Worm (Caenorhabditis elegans) whole organism, mixed stage, embryonic: Measurements from ENCODE around the gene K08H2.3.
A peak's percentile ranks its signal among the peaks of the same experiment; 100 is the strongest.

Experiments used
- M03D4.4 ChIP-seq: sonication (generic microtip); optimal IDR thresholded peaks from 2 replicates; lab custom pipeline; 2017; ENCODE audit warnings: mild to moderate bottlenecking, missing genetic modification characterization, missing compliant biosample characterization
- bed-3 ChIP-seq: fragments of 200-800 bp; sonication (Bioruptor generic); optimal IDR thresholded peaks from 3 replicates; lab custom pipeline; 2018; ENCODE audit warnings: mild to moderate bottlenecking, missing genetic modification characterization, moderate library complexity, missing compliant biosample characterization
- blmp-1 ChIP-seq: fragments of 150-350 bp; optimal IDR thresholded peaks from 2 replicates; lab custom pipeline; 2014; ENCODE audit warnings: missing biosample characterization, missing genetic modification characterization
- ceh-39 ChIP-seq: fragments of 150-350 bp; optimal IDR thresholded peaks from 2 replicates; lab custom pipeline; 2014; ENCODE audit warnings: missing biosample characterization, missing genetic modification characterization
- ceh-43 ChIP-seq: fragments of 200-800 bp; sonication (Bioruptor generic); optimal IDR thresholded peaks from 2 replicates; lab custom pipeline; 2018; ENCODE audit warnings: mild to moderate bottlenecking, missing genetic modification characterization, moderate library complexity, missing compliant biosample characterization
- ceh-83 ChIP-seq: fragments of 200-800 bp; sonication (Bioruptor generic); optimal IDR thresholded peaks from 2 replicates; lab custom pipeline; 2018; ENCODE audit warnings: mild to moderate bottlenecking, missing genetic modification characterization, missing compliant biosample characterization
- ces-1 ChIP-seq: fragments of 150-350 bp; optimal IDR thresholded peaks from 2 replicates; lab custom pipeline; 2014; ENCODE audit warnings: missing biosample characterization, missing genetic modification reagents, missing genetic modification characterization
- cnd-1 ChIP-seq: fragments of 200-800 bp; sonication (Bioruptor generic); optimal IDR thresholded peaks from 2 replicates; lab custom pipeline; 2018; ENCODE audit warnings: mild to moderate bottlenecking, missing genetic modification characterization, missing compliant biosample characterization
- elt-1 ChIP-seq: sonication (generic microtip); optimal IDR thresholded peaks from 2 replicates; lab custom pipeline; 2017; ENCODE audit warnings: missing genetic modification characterization, mild to moderate bottlenecking, missing compliant biosample characterization, antibody characterized with exemption, moderate library complexity, borderline replicate concordance; ENCODE audit not compliant: insufficient read depth
- elt-3 ChIP-seq: fragments of 150-350 bp; optimal IDR thresholded peaks from 2 replicates; lab custom pipeline; 2014; ENCODE audit warnings: missing biosample characterization, missing genetic modification characterization
- flh-1 ChIP-seq: fragments of 200-800 bp; sonication (Bioruptor generic); optimal IDR thresholded peaks from 2 replicates; lab custom pipeline; 2018; ENCODE audit warnings: mild to moderate bottlenecking, missing genetic modification characterization, moderate library complexity, missing compliant biosample characterization
- ham-2 ChIP-seq: fragments of 200-800 bp; sonication (Bioruptor generic); optimal IDR thresholded peaks from 2 replicates; lab custom pipeline; 2018; ENCODE audit warnings: mild to moderate bottlenecking, missing genetic modification characterization, missing compliant biosample characterization
- hlh-1 ChIP-seq: fragments of 150-350 bp; optimal IDR thresholded peaks from 2 replicates; lab custom pipeline; 2014; ENCODE audit warnings: missing biosample characterization, missing genetic modification reagents, missing genetic modification characterization
- lin-13 ChIP-seq: fragments of 150-350 bp; optimal IDR thresholded peaks from 2 replicates; lab custom pipeline; 2014; ENCODE audit warnings: missing biosample characterization, missing genetic modification characterization
- lsy-2 ChIP-seq: fragments of 150-350 bp; optimal IDR thresholded peaks from 2 replicates; lab custom pipeline; 2014; ENCODE audit warnings: missing biosample characterization, missing genetic modification characterization
- mab-5 ChIP-seq: fragments of 150-350 bp; optimal IDR thresholded peaks from 2 replicates; lab custom pipeline; 2014; ENCODE audit warnings: missing biosample characterization, missing genetic modification characterization
- mep-1 ChIP-seq: fragments of 150-350 bp; optimal IDR thresholded peaks from 2 replicates; lab custom pipeline; 2017; ENCODE audit warnings: missing biosample characterization, missing genetic modification reagents, missing genetic modification characterization, inconsistent platforms
- nhr-12 ChIP-seq: fragments of 150-350 bp; optimal IDR thresholded peaks from 2 replicates; lab custom pipeline; 2014; ENCODE audit warnings: missing biosample characterization, missing genetic modification characterization
- nhr-2 ChIP-seq: fragments of 150-350 bp; optimal IDR thresholded peaks from 2 replicates; lab custom pipeline; 2014; ENCODE audit warnings: missing biosample characterization, missing genetic modification characterization
- nhr-237 ChIP-seq: fragments of 150-350 bp; optimal IDR thresholded peaks from 2 replicates; lab custom pipeline; 2014; ENCODE audit warnings: missing biosample characterization, missing genetic modification characterization
- sem-2 ChIP-seq: fragments of 200-800 bp; sonication (Bioruptor generic); optimal IDR thresholded peaks from 2 replicates; lab custom pipeline; 2018; ENCODE audit warnings: mild to moderate bottlenecking, missing genetic modification characterization, missing compliant biosample characterization
- sptf-1 ChIP-seq: sonication (generic microtip); optimal IDR thresholded peaks from 2 replicates; lab custom pipeline; 2017; ENCODE audit warnings: mild to moderate bottlenecking, missing genetic modification characterization, moderate library complexity, missing compliant biosample characterization
- tbx-8 ChIP-seq: fragments of 200-800 bp; sonication (Bioruptor generic); optimal IDR thresholded peaks from 2 replicates; lab custom pipeline; 2018; ENCODE audit warnings: mild to moderate bottlenecking, missing genetic modification characterization, moderate library complexity, missing compliant biosample characterization
- unc-120 ChIP-seq: sonication (generic microtip); optimal IDR thresholded peaks from 2 replicates; lab custom pipeline; 2017; ENCODE audit warnings: missing genetic modification characterization, missing compliant biosample characterization; ENCODE audit not compliant: poor library complexity, severe bottlenecking
- unc-39 ChIP-seq: fragments of 150-350 bp; optimal IDR thresholded peaks from 2 replicates; lab custom pipeline; 2014; ENCODE audit warnings: missing biosample characterization, missing genetic modification characterization
- unc-62 ChIP-seq: fragments of 150-350 bp; optimal IDR thresholded peaks from 2 replicates; lab custom pipeline; 2014; ENCODE audit warnings: missing biosample characterization, missing genetic modification reagents, missing genetic modification characterization
- zip-8 ChIP-seq: fragments of 150-350 bp; optimal IDR thresholded peaks from 2 replicates; lab custom pipeline; 2014; ENCODE audit warnings: missing biosample characterization, missing genetic modification characterization
- ztf-11 ChIP-seq: fragments of 150-350 bp; optimal IDR thresholded peaks from 2 replicates; lab custom pipeline; 2014; ENCODE audit warnings: missing biosample characterization, missing genetic modification characterization

The K08H2.3 gene

ce11 chrX:13201401-13201800, 35.8 kb upstream of the K08H2.3 start, which contains the start of gene unc-9:
TSS of gene unc-9 (plus strand) at chrX:13201770.
- TF ChIP-seq mep-1 (tag; lab: Kevin White, UChicago) (no peak), ces-1 (GFP tag; lab: Kevin White, UChicago) (peak; percentile 58)

ce11 chrX:13202312-13202711, 34.9 kb upstream of the K08H2.3 start:
- TF ChIP-seq ces-1 (GFP tag; lab: Kevin White, UChicago) (no peak), ceh-39 (tag; lab: Kevin White, UChicago) (no peak), ceh-83 (GFP tag; lab: Kevin White, UChicago) (no peak), ham-2 (GFP tag; lab: Kevin White, UChicago) (no peak), sem-2 (GFP tag; lab: Kevin White, UChicago) (no peak), unc-62 (GFP tag; lab: Kevin White, UChicago) (no peak), elt-1 (tag; lab: Kevin White, UChicago) (no peak), ceh-43 (no peak), hlh-1 (tag; lab: Kevin White, UChicago) (no peak), cnd-1 (tag; lab: Kevin White, UChicago) (no peak), tbx-8 (GFP tag; lab: Kevin White, UChicago) (no peak), zip-8 (no peak), M03D4.4 (tag; lab: Kevin White, UChicago) (no peak), nhr-2 (tag; lab: Kevin White, UChicago) (no peak), lin-13 (tag; lab: Kevin White, UChicago) (no peak)

- TF ChIP-seq M03D4.4 (tag; lab: Kevin White, UChicago) (no peak), flh-1 (GFP tag; lab: Kevin White, UChicago) (no peak), elt-3 (tag; lab: Kevin White, UChicago) (no peak), ceh-43 (no peak), ceh-39 (tag; lab: Kevin White, UChicago) (no peak), ztf-11 (tag; lab: Kevin White, UChicago) (no peak), sptf-1 (tag; lab: Kevin White, UChicago) (no peak), lsy-2 (tag; lab: Kevin White, UChicago) (no peak), ces-1 (GFP tag; lab: Kevin White, UChicago) (no peak), cnd-1 (tag; lab: Kevin White, UChicago) (no peak), ham-2 (GFP tag; lab: Kevin White, UChicago) (no peak), nhr-237 (no peak), unc-39 (tag; lab: Kevin White, UChicago) (no peak), nhr-12 (tag; lab: Kevin White, UChicago) (no peak), mab-5 (no peak), ceh-83 (GFP tag; lab: Kevin White, UChicago) (no peak), elt-1 (tag; lab: Kevin White, UChicago) (no peak), blmp-1 (tag; lab: Kevin White, UChicago) (no peak), bed-3 (no peak)
Observed at ce11 chrX:13206011-13206410, 31.2 kb upstream of the K08H2.3 start.

- TF ChIP-seq unc-120 (tag; lab: Kevin White, UChicago) (peak; percentile 24), elt-1 (tag; lab: Kevin White, UChicago) (no peak), nhr-2 (tag; lab: Kevin White, UChicago) (no peak)
Observed at ce11 chrX:13206911-13207310, 30.3 kb upstream of the K08H2.3 start.

ce11 chrX:13209026-13209425, 28.2 kb upstream of the K08H2.3 start:
- TF ChIP-seq bed-3 (no peak), nhr-2 (tag; lab: Kevin White, UChicago) (no peak), zip-8 (no peak)

- no peak for TF ChIP-seq sem-2 (GFP tag; lab: Kevin White, UChicago)
- TF ChIP-seq ces-1 (GFP tag; lab: Kevin White, UChicago): peak; percentile 40
- TF ChIP-seq ceh-83 (GFP tag; lab: Kevin White, UChicago): no peak
- TF ChIP-seq mab-5: no peak
- no peak for TF ChIP-seq lsy-2 (tag; lab: Kevin White, UChicago)
- peak; percentile 16 for TF ChIP-seq unc-120 (tag; lab: Kevin White, UChicago)
- no peak for TF ChIP-seq nhr-237
- no peak for TF ChIP-seq nhr-2 (tag; lab: Kevin White, UChicago)
- no peak for TF ChIP-seq tbx-8 (GFP tag; lab: Kevin White, UChicago)
- TF ChIP-seq sptf-1 (tag; lab: Kevin White, UChicago): no peak
Observed at ce11 chrX:13210478-13210877, 26.7 kb upstream of the K08H2.3 start.
